Worm (Caenorhabditis elegans) whole organism, L4 larva: Measurements from ENCODE around the gene clec-240.

ENCODE experiments used
- R02D3.7 ChIP-seq: fragments of 150-350 bp; sonication (generic microtip); optimal IDR thresholded peaks from 3 replicates; lab custom pipeline; 2014; ENCODE audit warnings: missing biosample characterization, missing genetic modification characterization
- fkh-10 ChIP-seq: fragments of 150-350 bp; optimal IDR thresholded peaks from 2 replicates; lab custom pipeline; 2014; ENCODE audit warnings: missing biosample characterization, missing genetic modification reagents, missing genetic modification characterization
- jun-1 ChIP-seq: fragments of 150-350 bp; optimal IDR thresholded peaks from 2 replicates; lab custom pipeline; 2014; ENCODE audit warnings: missing biosample characterization, missing genetic modification reagents, missing genetic modification characterization
- nhr-11 ChIP-seq: fragments of 150-350 bp; optimal IDR thresholded peaks from 2 replicates; lab custom pipeline; 2014; ENCODE audit warnings: missing biosample characterization, missing genetic modification characterization
- set-16 ChIP-seq: fragments of 200-800 bp; sonication (Bioruptor generic); IDR thresholded peaks from 2 replicates; pipeline ENCODE4 v1.3.6; 2022; ENCODE audit warnings: missing genetic modification reagents, missing genetic modification characterization, missing compliant biosample characterization

ce11 chrV:17013232-17013631 lies 3.4 kb downstream of the clec-240 start, which contains the start of gene clec-241:
- TF ChIP-seq fkh-10 = no peak
- no peak for TF ChIP-seq set-16 (GFP tag; lab: Robert Waterston, UW)
- TF ChIP-seq R02D3.7 = no peak
- TF ChIP-seq jun-1 = no peak
- TF ChIP-seq nhr-11 = no peak
